Fruit fly (Drosophila melanogaster) whole organism, prepupa: ENCODE measurements around the gene CG6026.

ENCODE experiments used
- CG10631 ChIP-seq: fragments of 200-800 bp; sonication (Bioruptor generic); optimal IDR thresholded peaks from 2 replicates; lab custom pipeline; 2016; ENCODE audit warnings: missing biosample characterization, missing genetic modification characterization
- CG10669 ChIP-seq: fragments of 200-800 bp; sonication (Bioruptor generic); optimal IDR thresholded peaks from 3 replicates; lab custom pipeline; 2018; ENCODE audit warnings: missing biosample characterization, mild to moderate bottlenecking, missing genetic modification characterization, moderate library complexity
- CG11294 ChIP-seq: fragments of 200-800 bp; sonication (Bioruptor generic); IDR thresholded peaks from 2 replicates; pipeline ENCODE4 v1.3.6; 2022; ENCODE audit warnings: missing biosample characterization, missing genetic modification characterization
- CG11762 ChIP-seq: fragments of 200-800 bp; sonication (Bioruptor generic); optimal IDR thresholded peaks from 3 replicates; lab custom pipeline; 2016; ENCODE audit warnings: missing biosample characterization, missing genetic modification characterization; ENCODE audit not compliant: insufficient read depth
- CG11902 ChIP-seq: fragments of 200-800 bp; sonication (Bioruptor generic); optimal IDR thresholded peaks from 3 replicates; lab custom pipeline; 2016; ENCODE audit warnings: missing biosample characterization, missing genetic modification characterization
- CG15336 ChIP-seq: fragments of 200-800 bp; sonication (Bioruptor generic); IDR thresholded peaks from 2 replicates; pipeline ENCODE4 v1.3.6; 2022; ENCODE audit warnings: missing biosample characterization, missing genetic modification characterization
- CG1621 ChIP-seq: fragments of 200-800 bp; sonication (Bioruptor generic); optimal IDR thresholded peaks from 3 replicates; lab custom pipeline; 2018; ENCODE audit warnings: missing biosample characterization, mild to moderate bottlenecking, missing genetic modification characterization
- CG16779 ChIP-seq: fragments of 200-800 bp; sonication (Bioruptor generic); optimal IDR thresholded peaks from 3 replicates; lab custom pipeline; 2017; ENCODE audit warnings: missing biosample characterization, mild to moderate bottlenecking, missing genetic modification characterization
- CG3032 ChIP-seq: fragments of 200-800 bp; optimal IDR thresholded peaks from 2 replicates; lab custom pipeline; 2019; ENCODE audit warnings: missing biosample characterization, mild to moderate bottlenecking, missing genetic modification characterization, moderate library complexity
- CG31627 ChIP-seq: fragments of 200-800 bp; sonication (Bioruptor generic); optimal IDR thresholded peaks from 3 replicates; lab custom pipeline; 2016; ENCODE audit warnings: missing biosample characterization, missing genetic modification characterization
- CG32006 ChIP-seq: fragments of 200-800 bp; sonication (Bioruptor generic); optimal IDR thresholded peaks from 3 replicates; lab custom pipeline; 2017; ENCODE audit warnings: missing biosample characterization, mild to moderate bottlenecking, missing genetic modification characterization
- CG34406 ChIP-seq: fragments of 200-800 bp; sonication (Bioruptor generic); optimal IDR thresholded peaks from 3 replicates; lab custom pipeline; 2016; ENCODE audit warnings: missing biosample characterization, missing genetic modification characterization
- CG3919 ChIP-seq: fragments of 200-800 bp; sonication (Bioruptor generic); optimal IDR thresholded peaks from 3 replicates; lab custom pipeline; 2016; ENCODE audit warnings: missing biosample characterization, missing genetic modification characterization
- CG4318 ChIP-seq: fragments of 200-800 bp; sonication (Bioruptor generic); optimal IDR thresholded peaks from 3 replicates; lab custom pipeline; 2017; ENCODE audit warnings: missing biosample characterization, mild to moderate bottlenecking, missing genetic modification characterization
- CG6163 ChIP-seq: fragments of 200-800 bp; sonication (Bioruptor generic); IDR thresholded peaks from 3 replicates; pipeline ENCODE4 v1.3.6; 2022; ENCODE audit warnings: missing biosample characterization, missing genetic modification characterization
- CG6276 ChIP-seq: fragments of 200-800 bp; sonication (Bioruptor generic); optimal IDR thresholded peaks from 2 replicates; lab custom pipeline; 2017; ENCODE audit warnings: missing biosample characterization, mild to moderate bottlenecking, missing genetic modification characterization
- CG6792 ChIP-seq: fragments of 200-800 bp; sonication (Bioruptor generic); optimal IDR thresholded peaks from 3 replicates; lab custom pipeline; 2016; ENCODE audit warnings: missing biosample characterization, missing genetic modification characterization
- CG6808 ChIP-seq: fragments of 200-800 bp; sonication (Bioruptor generic); optimal IDR thresholded peaks from 3 replicates; lab custom pipeline; 2017; ENCODE audit warnings: missing biosample characterization, missing genetic modification characterization, mild to moderate bottlenecking, moderate library complexity, missing genetic modification reagents
- CG6854 ChIP-seq: fragments of 200-800 bp; sonication (Bioruptor generic); optimal IDR thresholded peaks from 2 replicates; lab custom pipeline; 2017; ENCODE audit warnings: missing biosample characterization, mild to moderate bottlenecking, missing genetic modification characterization
- CG7368 ChIP-seq: fragments of 200-800 bp; sonication (Bioruptor generic); optimal IDR thresholded peaks from 3 replicates; lab custom pipeline; 2016; ENCODE audit warnings: missing biosample characterization, missing genetic modification characterization
- CG8119 ChIP-seq: fragments of 200-800 bp; sonication (Bioruptor generic); IDR thresholded peaks from 3 replicates; pipeline ENCODE4 v1.3.6; 2022; ENCODE audit warnings: missing biosample characterization, missing genetic modification characterization
- CG8319 ChIP-seq: fragments of 200-800 bp; sonication (Bioruptor generic); optimal IDR thresholded peaks from 3 replicates; lab custom pipeline; 2016; ENCODE audit warnings: missing biosample characterization, missing genetic modification characterization
- CG8632 ChIP-seq: fragments of 200-800 bp; sonication (Bioruptor generic); optimal IDR thresholded peaks from 3 replicates; lab custom pipeline; 2016; ENCODE audit warnings: missing biosample characterization, missing genetic modification characterization
- CG9139 ChIP-seq: fragments of 200-800 bp; sonication (Bioruptor generic); optimal IDR thresholded peaks from 3 replicates; lab custom pipeline; 2017; ENCODE audit warnings: missing biosample characterization, mild to moderate bottlenecking, missing genetic modification characterization
- Eip75B ChIP-seq: fragments of 200-800 bp; sonication (Bioruptor generic); optimal IDR thresholded peaks from 3 replicates; lab custom pipeline; 2016; ENCODE audit warnings: missing biosample characterization, missing genetic modification characterization
- Eip93F ChIP-seq: fragments of 200-800 bp; sonication (Bioruptor generic); optimal IDR thresholded peaks from 2 replicates; lab custom pipeline; 2016; ENCODE audit warnings: missing biosample characterization, mild to moderate bottlenecking, missing genetic modification characterization
- Ets21C ChIP-seq: fragments of 200-800 bp; sonication (Bioruptor generic); optimal IDR thresholded peaks from 3 replicates; lab custom pipeline; 2016; ENCODE audit warnings: missing biosample characterization, missing genetic modification characterization
- Ets96B ChIP-seq: fragments of 200-800 bp; optimal IDR thresholded peaks from 2 replicates; lab custom pipeline; 2019; ENCODE audit warnings: missing biosample characterization, mild to moderate bottlenecking, missing genetic modification characterization, moderate library complexity
- Hr38 ChIP-seq: sonication (Bioruptor generic); optimal IDR thresholded peaks from 2 replicates; lab custom pipeline; 2016; ENCODE audit warnings: missing biosample characterization, missing genetic modification characterization
- Hr39 ChIP-seq: fragments of 200-800 bp; sonication (Bioruptor generic); optimal IDR thresholded peaks from 2 replicates; lab custom pipeline; 2016; ENCODE audit warnings: missing biosample characterization, missing genetic modification characterization
- Hr4 ChIP-seq: fragments of 200-800 bp; sonication (Bioruptor generic); optimal IDR thresholded peaks from 3 replicates; lab custom pipeline; 2016; ENCODE audit warnings: missing biosample characterization, missing genetic modification characterization
- Lpt ChIP-seq: fragments of 200-800 bp; sonication (Bioruptor generic); optimal IDR thresholded peaks from 3 replicates; lab custom pipeline; 2016; ENCODE audit warnings: missing biosample characterization, missing genetic modification characterization
- Met ChIP-seq: fragments of 200-800 bp; sonication (Bioruptor generic); optimal IDR thresholded peaks from 3 replicates; lab custom pipeline; 2016; ENCODE audit warnings: missing biosample characterization, missing genetic modification characterization
- OdsH ChIP-seq: fragments of 200-800 bp; sonication (Bioruptor generic); optimal IDR thresholded peaks from 3 replicates; lab custom pipeline; 2016; ENCODE audit warnings: missing biosample characterization, missing genetic modification characterization
- Sox102F ChIP-seq: fragments of 200-800 bp; sonication (Bioruptor generic); optimal IDR thresholded peaks from 2 replicates; lab custom pipeline; 2016; ENCODE audit warnings: missing biosample characterization, mild to moderate bottlenecking, missing genetic modification characterization
- Sox14 ChIP-seq: fragments of 200-800 bp; sonication (Bioruptor generic); optimal IDR thresholded peaks from 3 replicates; lab custom pipeline; 2016; ENCODE audit warnings: missing biosample characterization, missing genetic modification characterization
- Sox15 ChIP-seq: fragments of 200-800 bp; sonication (Bioruptor generic); optimal IDR thresholded peaks from 3 replicates; lab custom pipeline; 2016; ENCODE audit warnings: missing biosample characterization, missing genetic modification characterization
- acj6 ChIP-seq: fragments of 200-800 bp; sonication (Bioruptor generic); optimal IDR thresholded peaks from 3 replicates; lab custom pipeline; 2016; ENCODE audit warnings: missing biosample characterization, missing genetic modification characterization
- cyc ChIP-seq: fragments of 200-800 bp; sonication (Bioruptor generic); optimal IDR thresholded peaks from 3 replicates; lab custom pipeline; 2016; ENCODE audit warnings: missing biosample characterization, missing genetic modification characterization
- dac ChIP-seq: fragments of 200-800 bp; sonication (Bioruptor generic); optimal IDR thresholded peaks from 2 replicates; lab custom pipeline; 2017; ENCODE audit warnings: missing biosample characterization, mild to moderate bottlenecking, missing genetic modification characterization
- dsx ChIP-seq: fragments of 200-800 bp; optimal IDR thresholded peaks from 3 replicates; lab custom pipeline; 2019; ENCODE audit warnings: missing biosample characterization, mild to moderate bottlenecking, missing genetic modification characterization, moderate library complexity; ENCODE audit not compliant: poor library complexity, severe bottlenecking
- eg ChIP-seq: fragments of 200-800 bp; sonication (Bioruptor generic); IDR thresholded peaks from 3 replicates; pipeline ENCODE4 v1.3.6; 2022; ENCODE audit warnings: missing biosample characterization, missing genetic modification characterization
- esn ChIP-seq: fragments of 200-800 bp; sonication (Bioruptor generic); optimal IDR thresholded peaks from 2 replicates; lab custom pipeline; 2016; ENCODE audit warnings: missing biosample characterization, mild to moderate bottlenecking, missing genetic modification characterization, moderate library complexity
- fd59A ChIP-seq: fragments of 200-800 bp; sonication (Bioruptor generic); optimal IDR thresholded peaks from 2 replicates; lab custom pipeline; 2017; ENCODE audit warnings: missing biosample characterization, mild to moderate bottlenecking, missing genetic modification characterization, missing genetic modification reagents
- fd85E ChIP-seq: fragments of 200-800 bp; sonication (Bioruptor generic); optimal IDR thresholded peaks from 3 replicates; lab custom pipeline; 2016; ENCODE audit warnings: missing biosample characterization, missing genetic modification characterization
- net ChIP-seq: fragments of 200-800 bp; sonication (Bioruptor generic); optimal IDR thresholded peaks from 3 replicates; lab custom pipeline; 2016; ENCODE audit warnings: missing biosample characterization, missing genetic modification characterization
- pdm3 ChIP-seq: fragments of 200-800 bp; sonication (Bioruptor generic); optimal IDR thresholded peaks from 3 replicates; lab custom pipeline; 2016; ENCODE audit warnings: missing biosample characterization, missing genetic modification characterization
- salr ChIP-seq, 2 experiments: fragments of 200-800 bp; sonication (Bioruptor generic); optimal IDR thresholded peaks; 3 replicates each; lab custom pipeline; 2016 to 2018; ENCODE audit warnings: missing biosample characterization in 2 of 2, missing genetic modification characterization in 2 of 2, mild to moderate bottlenecking in 1 of 2
- spab ChIP-seq: fragments of 200-800 bp; sonication (Bioruptor generic); optimal IDR thresholded peaks from 2 replicates; lab custom pipeline; 2017; ENCODE audit warnings: missing biosample characterization, mild to moderate bottlenecking, missing genetic modification characterization, missing genetic modification reagents
- ss ChIP-seq, 2 experiments: fragments of 200-800 bp; sonication (Bioruptor generic); optimal IDR thresholded peaks; 2 replicates in 1 of 2; 3 replicates in 1 of 2; lab custom pipeline; 2017 to 2018; ENCODE audit warnings: mild to moderate bottlenecking in 2 of 2, missing biosample characterization in 2 of 2, missing genetic modification characterization in 2 of 2, moderate library complexity in 1 of 2
- svp ChIP-seq: fragments of 200-800 bp; sonication (Bioruptor generic); peaks from one replicate; lab custom pipeline; 2016; ENCODE audit warnings: missing biosample characterization, missing genetic modification characterization
- topi ChIP-seq: fragments of 200-800 bp; sonication (Bioruptor generic); optimal IDR thresholded peaks from 3 replicates; lab custom pipeline; 2016; ENCODE audit warnings: missing biosample characterization, missing genetic modification characterization
- vri ChIP-seq: fragments of 200-800 bp; sonication (Bioruptor generic); optimal IDR thresholded peaks from 3 replicates; lab custom pipeline; 2016; ENCODE audit warnings: missing biosample characterization, mild to moderate bottlenecking, missing genetic modification characterization

The CG6026 gene

dm6 chr3R:19023862-19024261 lies 9.5 kb upstream of the CG6026 start, which contains the start of the genes CG6005 and CG14286:
Gene CG6005, minus strand, starts transcription at chr3R:19024030.
Gene CG14286, plus strand, starts transcription at chr3R:19024092.
- no peak for TF ChIP-seq CG4318 (GFP tag; lab: Kevin White, UChicago)
- TF ChIP-seq CG15336 (GFP tag; lab: Robert Waterston, UW): no peak
- no peak for TF ChIP-seq OdsH (GFP tag; lab: Kevin White, UChicago)
- TF ChIP-seq CG11762 (GFP tag; lab: Kevin White, UChicago): no peak
- TF ChIP-seq vri: peak; percentile 13
- no peak for TF ChIP-seq Sox102F (GFP tag; lab: Kevin White, UChicago)
- TF ChIP-seq Eip93F: no peak
- no peak for TF ChIP-seq CG6276
- TF ChIP-seq CG8319 (GFP tag; lab: Kevin White, UChicago): no peak
- TF ChIP-seq Ets96B: no peak
- TF ChIP-seq Hr38: no peak
- TF ChIP-seq ss (GFP tag; optimal IDR thresholded peaks at IDR 0.05; lab: Kevin White, UChicago): no peak
- TF ChIP-seq Sox15 (GFP tag; lab: Kevin White, UChicago): peak; percentile 5
- TF ChIP-seq CG8632: no peak
- no peak for TF ChIP-seq CG11902 (GFP tag; lab: Kevin White, UChicago)
- TF ChIP-seq Sox14 (GFP tag; lab: Kevin White, UChicago): peak; percentile 68
- TF ChIP-seq acj6 (GFP tag; lab: Kevin White, UChicago): no peak
- TF ChIP-seq CG16779 (tag; lab: Kevin White, UChicago): no peak
- no peak for TF ChIP-seq fd59A (GFP tag; lab: Kevin White, UChicago)
- TF ChIP-seq CG6854: no peak
- no peak for TF ChIP-seq dac (GFP tag; lab: Kevin White, UChicago)
- no peak for TF ChIP-seq CG1621 (tag; lab: Kevin White, UChicago)
- no peak for TF ChIP-seq CG9139
- no peak for TF ChIP-seq fd85E (GFP tag; lab: Kevin White, UChicago)
- no peak for TF ChIP-seq CG10669 (GFP tag; lab: Kevin White, UChicago)
- TF ChIP-seq CG6808: no peak
- TF ChIP-seq net (GFP tag; lab: Kevin White, UChicago): no peak
- TF ChIP-seq eg (GFP tag; lab: Robert Waterston, UW): peak; percentile 39; the same call in 1 of the 3 replicates
- TF ChIP-seq Hr39: peak; percentile 62
- no peak for TF ChIP-seq CG3919 (GFP tag; lab: Kevin White, UChicago)
- TF ChIP-seq pdm3 (GFP tag; lab: Kevin White, UChicago): peak; percentile 59
- peak; percentile 66 for TF ChIP-seq esn (GFP tag; lab: Kevin White, UChicago)
- TF ChIP-seq CG34406 (GFP tag; lab: Kevin White, UChicago): no peak
- no peak for TF ChIP-seq CG32006 (GFP tag; lab: Kevin White, UChicago)
- no peak for TF ChIP-seq Lpt (GFP tag; lab: Kevin White, UChicago)
- no peak for TF ChIP-seq CG3032 (tag; lab: Kevin White, UChicago)
- TF ChIP-seq dsx (GFP tag; lab: Kevin White, UChicago): no peak
- TF ChIP-seq Eip75B: no peak
- TF ChIP-seq svp (GFP tag; lab: Kevin White, UChicago): no peak
- TF ChIP-seq CG7368 (GFP tag; lab: Kevin White, UChicago): no peak
- no peak for TF ChIP-seq Met
- no peak for TF ChIP-seq Ets21C (GFP tag; lab: Kevin White, UChicago)
- TF ChIP-seq cyc (GFP tag; lab: Kevin White, UChicago): peak; percentile 4
- TF ChIP-seq CG8119 (GFP tag; lab: Robert Waterston, UW): no peak
- TF ChIP-seq CG10631 (GFP tag; lab: Kevin White, UChicago): no peak
- TF ChIP-seq CG6792: peak; percentile 14
- TF ChIP-seq CG31627 (GFP tag; lab: Kevin White, UChicago): peak; percentile 63
- no peak for TF ChIP-seq salr (GFP tag; optimal IDR thresholded peaks at IDR 0.05; lab: Kevin White, UChicago)
- TF ChIP-seq CG6163 (GFP tag; lab: Robert Waterston, UW): no peak; the same call in 2 of the 3 replicates
- TF ChIP-seq CG11294 (GFP tag; lab: Robert Waterston, UW): peak; percentile 9; the same call in 1 of the 2 replicates
- TF ChIP-seq Hr4: peak; percentile 43
- TF ChIP-seq spab (GFP tag; lab: Kevin White, UChicago): no peak
- TF ChIP-seq topi (GFP tag; lab: Kevin White, UChicago): no peak
